Worm (Caenorhabditis elegans) whole organism, L4 larva: ENCODE measurements around the gene clec-73.
A peak's percentile ranks its signal among the peaks of the same experiment; 100 is the strongest.

Source experiments
- D1046.2 ChIP-seq: fragments of 200-800 bp; sonication (Bioruptor generic); IDR thresholded peaks from 2 replicates; pipeline ENCODE4 v1.3.6; 2022; ENCODE audit warnings: missing genetic modification characterization, missing compliant biosample characterization
- F10B5.3 ChIP-seq: sonication (generic microtip); optimal IDR thresholded peaks from 2 replicates; lab custom pipeline; 2016; ENCODE audit warnings: mild to moderate bottlenecking, missing genetic modification characterization, missing compliant biosample characterization
- F49E8.2 ChIP-seq: sonication (generic microtip); optimal IDR thresholded peaks from 2 replicates; lab custom pipeline; 2016; ENCODE audit warnings: missing compliant biosample characterization, mild to moderate bottlenecking, missing genetic modification characterization, borderline replicate concordance
- Y105C5A.15 ChIP-seq: fragments of 200-800 bp; sonication (Bioruptor generic); IDR thresholded peaks from 2 replicates; pipeline ENCODE4 v1.3.6; 2022; ENCODE audit warnings: missing genetic modification characterization, missing compliant biosample characterization
- Y75B8A.6 ChIP-seq: fragments of 200-800 bp; sonication (Bioruptor generic); IDR thresholded peaks from 2 replicates; pipeline ENCODE4 v1.3.6; 2022; ENCODE audit warnings: missing genetic modification reagents, missing genetic modification characterization, missing compliant biosample characterization
- ZK546.5 ChIP-seq, 2 experiments: sonication (generic microtip); optimal IDR thresholded peaks; 2 replicates each; lab custom pipeline; 2017; ENCODE audit warnings: missing biosample characterization in 2 of 2, missing genetic modification characterization in 2 of 2
- aha-1 ChIP-seq: fragments of 150-350 bp; peaks from one replicate; lab custom pipeline; 2014; ENCODE audit warnings: missing biosample characterization, missing genetic modification characterization
- arid-1 ChIP-seq: fragments of 200-800 bp; sonication (Bioruptor generic); conservative IDR thresholded peaks from 2 replicates; pipeline ENCODE4 v1.3.6; 2022; ENCODE audit warnings: missing genetic modification reagents, missing genetic modification characterization, missing compliant biosample characterization
- ceh-20 ChIP-seq: fragments of 200-800 bp; sonication (Bioruptor generic); IDR thresholded peaks from 2 replicates; pipeline ENCODE4 v1.3.6; 2022; ENCODE audit warnings: missing genetic modification reagents, missing genetic modification characterization, missing compliant biosample characterization
- ceh-28 ChIP-seq: fragments of 150-350 bp; optimal IDR thresholded peaks from 2 replicates; lab custom pipeline; 2014; ENCODE audit warnings: missing biosample characterization, missing genetic modification reagents, missing genetic modification characterization
- ceh-82 ChIP-seq: sonication (generic microtip); optimal IDR thresholded peaks from 2 replicates; lab custom pipeline; 2017; ENCODE audit warnings: missing biosample characterization, missing genetic modification characterization
- ces-1 ChIP-seq: fragments of 150-350 bp; sonication (generic microtip); optimal IDR thresholded peaks from 4 replicates; lab custom pipeline; 2014; ENCODE audit warnings: missing biosample characterization, missing genetic modification reagents, missing genetic modification characterization
- daf-16 ChIP-seq, 3 experiments: sonication (generic microtip); optimal IDR thresholded peaks; 2 replicates each; lab custom pipeline; 2016 to 2017; ENCODE audit warnings: missing genetic modification characterization in 3 of 3, missing genetic modification reagents in 3 of 3, mild to moderate bottlenecking in 2 of 3, missing compliant biosample characterization in 2 of 3, missing biosample characterization in 1 of 3, moderate library complexity in 1 of 3
- dmd-6 ChIP-seq: fragments of 200-800 bp; sonication (Bioruptor generic); IDR thresholded peaks from 2 replicates; pipeline ENCODE4 v1.3.6; 2022; ENCODE audit warnings: missing genetic modification reagents, missing genetic modification characterization, missing compliant biosample characterization
- dpl-1 ChIP-seq: fragments of 150-350 bp; optimal IDR thresholded peaks from 2 replicates; lab custom pipeline; 2014; ENCODE audit warnings: missing biosample characterization, missing genetic modification reagents, missing genetic modification characterization
- fos-1 ChIP-seq: fragments of 150-350 bp; optimal IDR thresholded peaks from 2 replicates; lab custom pipeline; 2014; ENCODE audit warnings: missing biosample characterization, missing genetic modification characterization
- gei-8 ChIP-seq: fragments of 200-800 bp; sonication (Bioruptor generic); optimal IDR thresholded peaks from 2 replicates; lab custom pipeline; 2018; ENCODE audit warnings: mild to moderate bottlenecking, missing genetic modification characterization, missing compliant biosample characterization
- hif-1 ChIP-seq, 2 experiments: sonication (generic microtip); optimal IDR thresholded peaks; 2 replicates each; lab custom pipeline; 2016 to 2017; ENCODE audit warnings: missing compliant biosample characterization in 2 of 2, missing genetic modification characterization in 2 of 2, missing genetic modification reagents in 2 of 2, missing genotype in 2 of 2, mild to moderate bottlenecking in 1 of 2
- hlh-11 ChIP-seq: fragments of 200-800 bp; sonication (Bioruptor generic); optimal IDR thresholded peaks from 2 replicates; lab custom pipeline; 2018; ENCODE audit warnings: mild to moderate bottlenecking, missing genetic modification characterization, missing compliant biosample characterization
- lin-1 ChIP-seq: fragments of 200-800 bp; sonication (Bioruptor generic); IDR thresholded peaks from 2 replicates; pipeline ENCODE4 v1.3.6; 2022; ENCODE audit warnings: missing genetic modification reagents, missing genetic modification characterization, missing compliant biosample characterization
- lin-13 ChIP-seq: fragments of 150-350 bp; optimal IDR thresholded peaks from 2 replicates; lab custom pipeline; 2014; ENCODE audit warnings: missing biosample characterization, missing genetic modification reagents, missing genetic modification characterization
- lin-39 ChIP-seq: fragments of 150-350 bp; optimal IDR thresholded peaks from 2 replicates; lab custom pipeline; 2014; ENCODE audit warnings: missing biosample characterization, missing genetic modification reagents, missing genetic modification characterization
- lsy-2 ChIP-seq, 2 experiments: fragments of 150-350 bp in 1 of 2; sonication (generic microtip) in 1 of 2; optimal IDR thresholded peaks; 2 replicates each; lab custom pipeline; 2014 to 2017; ENCODE audit warnings: missing biosample characterization in 2 of 2, missing genetic modification characterization in 2 of 2
- mes-2 ChIP-seq: sonication (generic microtip); optimal IDR thresholded peaks from 2 replicates; lab custom pipeline; 2016; ENCODE audit warnings: missing genotype, mild to moderate bottlenecking, missing genetic modification characterization, missing compliant biosample characterization; ENCODE audit not compliant: poor library complexity, severe bottlenecking
- mxl-3 ChIP-seq: fragments of 200-800 bp; sonication (Bioruptor generic); optimal IDR thresholded peaks from 2 replicates; lab custom pipeline; 2018; ENCODE audit warnings: mild to moderate bottlenecking, missing genetic modification characterization, missing compliant biosample characterization
- nhr-25 ChIP-seq: sonication (generic microtip); optimal IDR thresholded peaks from 2 replicates; lab custom pipeline; 2017; ENCODE audit warnings: missing genetic modification characterization, mild to moderate bottlenecking, missing compliant biosample characterization, antibody characterized with exemption, moderate library complexity, borderline replicate concordance; ENCODE audit not compliant: insufficient read depth
- nhr-28 ChIP-seq: fragments of 150-350 bp; optimal IDR thresholded peaks from 2 replicates; lab custom pipeline; 2014; ENCODE audit warnings: missing biosample characterization, missing genetic modification characterization
- nhr-41 ChIP-seq: fragments of 200-800 bp; sonication (Bioruptor generic); IDR thresholded peaks from 2 replicates; pipeline ENCODE4 v1.3.6; 2022; ENCODE audit warnings: missing genetic modification reagents, missing genetic modification characterization, missing compliant biosample characterization
- nhr-42 ChIP-seq: fragments of 200-800 bp; sonication (Bioruptor generic); IDR thresholded peaks from 2 replicates; pipeline ENCODE4 v1.3.6; 2022; ENCODE audit warnings: missing genetic modification characterization, missing compliant biosample characterization
- nhr-76 ChIP-seq: fragments of 150-350 bp; optimal IDR thresholded peaks from 2 replicates; lab custom pipeline; 2014; ENCODE audit warnings: missing biosample characterization, missing genetic modification characterization
- nhr-77 ChIP-seq: fragments of 150-350 bp; optimal IDR thresholded peaks from 2 replicates; lab custom pipeline; 2014; ENCODE audit warnings: missing biosample characterization, missing genetic modification characterization
- pha-4 ChIP-seq, 2 experiments: fragments of 150-350 bp in 1 of 2; fragments of 200-800 bp in 1 of 2; sonication (Bioruptor generic) in 1 of 2; IDR thresholded peaks in 1 of 2; optimal IDR thresholded peaks in 1 of 2; 2 replicates each; pipeline versions ENCODE4 v1.3.6 to Lab custom; 2014 to 2022; ENCODE audit warnings: missing genetic modification characterization in 2 of 2, missing genetic modification reagents in 2 of 2, missing biosample characterization in 1 of 2, missing compliant biosample characterization in 1 of 2
- pqm-1 ChIP-seq: sonication (generic microtip); optimal IDR thresholded peaks from 2 replicates; lab custom pipeline; 2017; ENCODE audit warnings: missing biosample characterization, missing genetic modification characterization
- rbr-2 ChIP-seq: sonication (generic microtip); optimal IDR thresholded peaks from 2 replicates; lab custom pipeline; 2016; ENCODE audit warnings: missing genotype, missing genetic modification characterization, missing compliant biosample characterization
- saeg-2 ChIP-seq: fragments of 200-800 bp; sonication (Bioruptor generic); IDR thresholded peaks from 2 replicates; pipeline ENCODE4 v1.3.6; 2022; ENCODE audit warnings: missing genetic modification reagents, missing genetic modification characterization, missing compliant biosample characterization
- set-16 ChIP-seq: fragments of 200-800 bp; sonication (Bioruptor generic); IDR thresholded peaks from 2 replicates; pipeline ENCODE4 v1.3.6; 2022; ENCODE audit warnings: missing genetic modification reagents, missing genetic modification characterization, missing compliant biosample characterization
- spr-1 ChIP-seq: sonication (generic microtip); optimal IDR thresholded peaks from 2 replicates; lab custom pipeline; 2016; ENCODE audit warnings: mild to moderate bottlenecking, missing genetic modification characterization, missing compliant biosample characterization
- tra-1 ChIP-seq: fragments of 200-800 bp; sonication (Bioruptor generic); IDR thresholded peaks from 2 replicates; pipeline ENCODE4 v1.3.6; 2022; ENCODE audit warnings: missing genetic modification reagents, missing genetic modification characterization, missing compliant biosample characterization
- unc-130 ChIP-seq: sonication (generic microtip); optimal IDR thresholded peaks from 2 replicates; lab custom pipeline; 2016; ENCODE audit warnings: missing genetic modification reagents, missing genetic modification characterization, missing compliant biosample characterization
- unc-39 ChIP-seq: sonication (generic microtip); optimal IDR thresholded peaks from 2 replicates; lab custom pipeline; 2017; ENCODE audit warnings: missing biosample characterization, missing genetic modification characterization
- zfp-2 ChIP-seq: sonication (generic microtip); optimal IDR thresholded peaks from 2 replicates; lab custom pipeline; 2016; ENCODE audit warnings: mild to moderate bottlenecking, missing genetic modification characterization, missing compliant biosample characterization
- zfp-3 ChIP-seq: fragments of 200-800 bp; sonication (Bioruptor generic); conservative IDR thresholded peaks from 2 replicates; pipeline ENCODE4 v1.3.6; 2022; ENCODE audit warnings: missing genetic modification reagents, missing genetic modification characterization, missing compliant biosample characterization
- zip-11 ChIP-seq: fragments of 200-800 bp; sonication (Bioruptor generic); IDR thresholded peaks from 2 replicates; pipeline ENCODE4 v1.3.6; 2022; ENCODE audit warnings: missing genetic modification characterization, missing compliant biosample characterization
- zip-2 ChIP-seq: fragments of 150-350 bp; optimal IDR thresholded peaks from 2 replicates; lab custom pipeline; 2014; ENCODE audit warnings: missing biosample characterization, missing genetic modification characterization
- ztf-7 ChIP-seq: fragments of 150-350 bp; optimal IDR thresholded peaks from 2 replicates; lab custom pipeline; 2014; ENCODE audit warnings: missing biosample characterization, missing genetic modification characterization

The clec-73 gene

ce11 chrIV:3921898-3922297 is 34.1 kb downstream of the clec-73 start, which contains the start of gene clec-67:
TSS of gene clec-67 (plus strand) at chrIV:3922165.
- TF ChIP-seq dmd-6 (GFP tag; lab: Robert Waterston, UW) (no peak; the same call in 1 of the 2 replicates), daf-16 (GFP tag; optimal IDR thresholded peaks at IDR 0.05; lab: Kevin White, UChicago) (no peak), daf-16 (tag; optimal IDR thresholded peaks at IDR 0.05; lab: Kevin White, UChicago) (peak; percentile 57), tra-1 (GFP tag; lab: Robert Waterston, UW) (no peak), ZK546.5 (tag; optimal IDR thresholded peaks at IDR 0.05; lab: Kevin White, UChicago) (no peak), set-16 (GFP tag; lab: Robert Waterston, UW) (no peak), F49E8.2 (tag; lab: Kevin White, UChicago) (no peak), zfp-2 (tag; lab: Kevin White, UChicago) (no peak), gei-8 (GFP tag; lab: Kevin White, UChicago) (no peak), nhr-28 (tag; lab: Kevin White, UChicago) (peak; percentile 63), fos-1 (tag; lab: Kevin White, UChicago) (no peak), Y105C5A.15 (GFP tag; lab: Robert Waterston, UW) (no peak), mxl-3 (GFP tag; lab: Kevin White, UChicago) (peak; percentile 17), nhr-42 (GFP tag; lab: Robert Waterston, UW) (no peak), zip-2 (tag; lab: Kevin White, UChicago) (no peak), saeg-2 (GFP tag; lab: Robert Waterston, UW) (no peak), ceh-20 (GFP tag; lab: Robert Waterston, UW) (no peak), lin-39 (tag; lab: Kevin White, UChicago) (no peak), lsy-2 (tag; optimal IDR thresholded peaks at IDR 0.05; lab: Kevin White, UChicago) (no peak), hif-1 (tag; optimal IDR thresholded peaks at IDR 0.05; lab: Kevin White, UChicago) (no peak), nhr-76 (tag; lab: Kevin White, UChicago) (no peak), unc-39 (tag; lab: Kevin White, UChicago) (no peak), aha-1 (tag; lab: Kevin White, UChicago) (no peak), ztf-7 (tag; lab: Kevin White, UChicago) (no peak), lin-1 (GFP tag; lab: Robert Waterston, UW) (no peak), pqm-1 (tag; lab: Kevin White, UChicago) (peak; percentile 78), zfp-3 (no peak), hlh-11 (tag; lab: Kevin White, UChicago) (peak; percentile 58), zip-11 (GFP tag; lab: Robert Waterston, UW) (no peak), nhr-25 (tag; lab: Kevin White, UChicago) (no peak), dpl-1 (GFP tag; lab: Kevin White, UChicago) (no peak), nhr-77 (peak; percentile 9)

- TF ChIP-seq ces-1 (GFP tag; lab: Kevin White, UChicago) (no peak), Y75B8A.6 (GFP tag; lab: Robert Waterston, UW) (no peak), unc-130 (GFP tag; lab: Kevin White, UChicago) (no peak), nhr-28 (tag; lab: Kevin White, UChicago) (no peak), zfp-2 (tag; lab: Kevin White, UChicago) (no peak), D1046.2 (GFP tag; lab: Robert Waterston, UW) (no peak), rbr-2 (tag; lab: Kevin White, UChicago) (no peak), mes-2 (tag; lab: Kevin White, UChicago) (no peak), ceh-82 (no peak), lin-13 (GFP tag; lab: Kevin White, UChicago) (no peak), pha-4 (GFP tag; IDR thresholded peaks at IDR 0.05; lab: Robert Waterston, UW) (no peak), pha-4 (tag; optimal IDR thresholded peaks at IDR 0.05; lab: Kevin White, UChicago) (no peak), ceh-28 (tag; lab: Kevin White, UChicago) (no peak), set-16 (GFP tag; lab: Robert Waterston, UW) (no peak), tra-1 (GFP tag; lab: Robert Waterston, UW) (no peak), F10B5.3 (no peak), arid-1 (GFP tag; lab: Robert Waterston, UW) (no peak), spr-1 (tag; lab: Kevin White, UChicago) (no peak), nhr-41 (GFP tag; lab: Robert Waterston, UW) (no peak)
Measured at ce11 chrIV:3919506-3919905, 36.5 kb downstream of the clec-73 start, which contains the start of gene srz-19. TSS of gene srz-19 (plus strand) at chrIV:3919806.
